Worm (Caenorhabditis elegans): Measurements from ENCODE around the gene scl-8.

ce11 chrIV:13100415-13100814 lies 28.9 kb downstream of the scl-8 start, which contains the start of gene fask-1:
- no peak for TF ChIP-seq dao-5 (tag; optimal IDR thresholded peaks at IDR 0.05)
- TF ChIP-seq W03F9.2 (tag; optimal IDR thresholded peaks at IDR 0.05), result no peak
